Worm (Caenorhabditis elegans) whole organism, young adult: Measurements from ENCODE around the gene cyp-33C3.

ENCODE experiments used
- B0019.2 ChIP-seq: fragments of 200-800 bp; sonication (Bioruptor generic); conservative IDR thresholded peaks from 2 replicates; pipeline ENCODE4 v1.3.6; 2022; ENCODE audit warnings: missing genetic modification reagents, missing genetic modification characterization, missing compliant biosample characterization
- F37B4.10 ChIP-seq: fragments of 200-800 bp; sonication (Bioruptor generic); IDR thresholded peaks from 2 replicates; pipeline ENCODE4 v1.3.6; 2022; ENCODE audit warnings: missing genetic modification characterization, missing compliant biosample characterization
- F49E8.2 ChIP-seq: sonication (generic microtip); optimal IDR thresholded peaks from 3 replicates; lab custom pipeline; 2017; ENCODE audit warnings: missing genetic modification characterization, mild to moderate bottlenecking, missing compliant biosample characterization, antibody characterized with exemption, moderate library complexity; ENCODE audit not compliant: insufficient read depth
- Y79H2A.3 ChIP-seq: fragments of 200-800 bp; sonication (Bioruptor generic); conservative IDR thresholded peaks from 2 replicates; pipeline ENCODE4 v1.3.6; 2022; ENCODE audit warnings: missing genetic modification reagents, missing genetic modification characterization, missing compliant biosample characterization
- ZK185.1 ChIP-seq: sonication (generic microtip); optimal IDR thresholded peaks from 2 replicates; lab custom pipeline; 2016; ENCODE audit warnings: mild to moderate bottlenecking, missing genetic modification characterization, missing compliant biosample characterization; ENCODE audit not compliant: poor library complexity, severe bottlenecking
- aptf-2 ChIP-seq: fragments of 200-800 bp; sonication (Bioruptor generic); conservative IDR thresholded peaks from 2 replicates; pipeline ENCODE4 v1.3.6; 2022; ENCODE audit warnings: missing genetic modification reagents, missing genetic modification characterization, missing compliant biosample characterization
- atf-7 ChIP-seq: sonication (generic microtip); optimal IDR thresholded peaks from 2 replicates; lab custom pipeline; 2017; ENCODE audit warnings: mild to moderate bottlenecking, missing genetic modification characterization, missing compliant biosample characterization
- attf-6 ChIP-seq: fragments of 200-800 bp; sonication (Bioruptor generic); IDR thresholded peaks from 2 replicates; pipeline ENCODE4 v1.3.6; 2022; ENCODE audit warnings: missing genetic modification reagents, missing genetic modification characterization, missing compliant biosample characterization
- ceh-79 ChIP-seq: sonication (generic microtip); optimal IDR thresholded peaks from 2 replicates; lab custom pipeline; 2017; ENCODE audit warnings: mild to moderate bottlenecking, missing genetic modification characterization, missing compliant biosample characterization
- die-1 ChIP-seq: sonication (generic microtip); optimal IDR thresholded peaks from 2 replicates; lab custom pipeline; 2016; ENCODE audit warnings: missing genotype, mild to moderate bottlenecking, missing genetic modification characterization, missing compliant biosample characterization
- dpl-1 ChIP-seq: fragments of 150-350 bp; optimal IDR thresholded peaks from 2 replicates; lab custom pipeline; 2014; ENCODE audit warnings: missing biosample characterization, missing genetic modification reagents, missing genetic modification characterization
- egl-18 ChIP-seq: fragments of 200-800 bp; sonication (Bioruptor generic); IDR thresholded peaks from 2 replicates; pipeline ENCODE4 v1.3.6; 2022; ENCODE audit warnings: missing genetic modification reagents, missing genetic modification characterization, missing compliant biosample characterization
- egrh-3 ChIP-seq: fragments of 200-800 bp; sonication (Bioruptor generic); IDR thresholded peaks from 2 replicates; pipeline ENCODE4 v1.3.6; 2022; ENCODE audit warnings: missing genetic modification reagents, missing genetic modification characterization, missing compliant biosample characterization
- hmg-1.2 ChIP-seq: fragments of 200-800 bp; sonication (Bioruptor generic); IDR thresholded peaks from 2 replicates; pipeline ENCODE4 v1.3.6; 2022; ENCODE audit warnings: missing genetic modification reagents, missing genetic modification characterization, missing compliant biosample characterization
- hmg-20 ChIP-seq: fragments of 200-800 bp; sonication (Bioruptor generic); IDR thresholded peaks from 2 replicates; pipeline ENCODE4 v1.3.6; 2022; ENCODE audit warnings: missing genetic modification reagents, missing genetic modification characterization, missing compliant biosample characterization
- lin-54 ChIP-seq: fragments of 200-800 bp; sonication (Bioruptor generic); optimal IDR thresholded peaks from 2 replicates; lab custom pipeline; 2018; ENCODE audit warnings: mild to moderate bottlenecking, missing genetic modification characterization, missing compliant biosample characterization
- lir-1 ChIP-seq: fragments of 200-800 bp; sonication (Bioruptor generic); conservative IDR thresholded peaks from 2 replicates; pipeline ENCODE4 v1.3.6; 2022; ENCODE audit warnings: missing genetic modification reagents, missing genetic modification characterization, missing compliant biosample characterization
- lsy-27 ChIP-seq: sonication (generic microtip); optimal IDR thresholded peaks from 2 replicates; lab custom pipeline; 2017; ENCODE audit warnings: missing genetic modification characterization, mild to moderate bottlenecking, missing compliant biosample characterization, antibody characterized with exemption, missing genotype, borderline replicate concordance; ENCODE audit not compliant: insufficient read depth
- madf-8 ChIP-seq: fragments of 200-800 bp; sonication (Bioruptor generic); conservative IDR thresholded peaks from 2 replicates; pipeline ENCODE4 v1.3.6; 2022; ENCODE audit warnings: missing genetic modification reagents, missing genetic modification characterization, missing compliant biosample characterization
- nfya-1 ChIP-seq: sonication (generic microtip); optimal IDR thresholded peaks from 2 replicates; lab custom pipeline; 2017; ENCODE audit warnings: antibody characterized with exemption, missing compliant biosample characterization, missing genetic modification characterization, borderline replicate concordance; ENCODE audit not compliant: insufficient read depth
- nfyb-1 ChIP-seq: fragments of 200-800 bp; sonication (Bioruptor generic); IDR thresholded peaks from 2 replicates; pipeline ENCODE4 v1.3.6; 2022; ENCODE audit warnings: missing genetic modification reagents, missing genetic modification characterization, missing compliant biosample characterization
- nhr-80 ChIP-seq: sonication (generic microtip); optimal IDR thresholded peaks from 2 replicates; lab custom pipeline; 2016; ENCODE audit warnings: missing genetic modification characterization, missing compliant biosample characterization
- nhr-90 ChIP-seq: sonication (generic microtip); optimal IDR thresholded peaks from 2 replicates; lab custom pipeline; 2016; ENCODE audit warnings: missing genotype, mild to moderate bottlenecking, missing genetic modification characterization, missing compliant biosample characterization
- pbrm-1 ChIP-seq: fragments of 200-800 bp; sonication (Bioruptor generic); IDR thresholded peaks from 2 replicates; pipeline ENCODE4 v1.3.6; 2022; ENCODE audit warnings: missing genetic modification reagents, missing genetic modification characterization, missing compliant biosample characterization
- snpc-1.1 ChIP-seq: sonication (generic microtip); optimal IDR thresholded peaks from 2 replicates; lab custom pipeline; 2017; ENCODE audit warnings: missing genetic modification characterization, mild to moderate bottlenecking, missing compliant biosample characterization, antibody characterized with exemption, moderate library complexity, missing genotype, missing genetic modification reagents; ENCODE audit not compliant: insufficient read depth
- snpc-1.3 ChIP-seq: sonication (generic microtip); optimal IDR thresholded peaks from 2 replicates; lab custom pipeline; 2017; ENCODE audit warnings: missing genetic modification characterization, mild to moderate bottlenecking, missing compliant biosample characterization, antibody characterized with exemption, moderate library complexity, missing genotype, missing genetic modification reagents; ENCODE audit not compliant: insufficient read depth
- snpc-4 ChIP-seq, 5 experiments: fragments of 150-350 bp in 1 of 5; sonication (generic microtip) in 4 of 5; optimal IDR thresholded peaks; 2 replicates each; lab custom pipeline; 2014 to 2018; ENCODE audit warnings: missing genetic modification characterization in 5 of 5, missing biosample characterization in 3 of 5, antibody characterized with exemption in 2 of 5, mild to moderate bottlenecking in 2 of 5, missing compliant biosample characterization in 2 of 5, missing genotype in 2 of 5, moderate library complexity in 2 of 5, missing genetic modification reagents in 1 of 5
- xnd-1 ChIP-seq: sonication (generic microtip); optimal IDR thresholded peaks from 2 replicates; lab custom pipeline; 2016; ENCODE audit warnings: missing genotype, missing genetic modification reagents, missing genetic modification characterization, missing compliant biosample characterization
- zfh-2 ChIP-seq: fragments of 200-800 bp; sonication (Bioruptor generic); conservative IDR thresholded peaks from 2 replicates; pipeline ENCODE4 v1.3.6; 2022; ENCODE audit warnings: missing genetic modification reagents, missing genetic modification characterization, missing compliant biosample characterization
- zim-3 ChIP-seq: sonication (generic microtip); optimal IDR thresholded peaks from 2 replicates; lab custom pipeline; 2017; ENCODE audit warnings: mild to moderate bottlenecking, missing genetic modification characterization, moderate library complexity, missing compliant biosample characterization
- ztf-22 ChIP-seq: fragments of 200-800 bp; sonication (Bioruptor generic); optimal IDR thresholded peaks from 2 replicates; lab custom pipeline; 2018; ENCODE audit warnings: mild to moderate bottlenecking, missing genetic modification characterization, moderate library complexity, missing compliant biosample characterization

Gene cyp-33C3

DNA sequence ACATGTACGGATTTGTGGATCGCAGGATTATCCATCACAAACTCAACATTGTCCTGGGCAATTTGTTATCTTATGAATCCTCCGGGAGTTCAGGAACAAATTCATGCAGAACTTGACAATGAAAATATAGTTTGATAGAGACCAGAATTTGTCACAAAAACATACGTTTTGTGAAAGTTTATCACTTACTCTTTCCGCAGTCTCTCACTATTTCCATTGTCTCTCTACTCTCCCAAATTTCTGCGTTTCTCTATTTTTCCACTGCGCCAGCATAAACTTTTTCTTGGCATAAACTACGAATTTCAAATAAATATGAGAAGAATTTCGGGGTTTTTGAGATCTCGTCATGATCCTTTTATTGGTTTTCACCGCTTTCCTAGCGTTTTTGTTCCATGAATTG lies at the start of gene cyp-33C3:
cyp-33C3 (plus strand) TSS at position 149 of the 400 bp plus-strand sequence.
- TF ChIP-seq hmg-1.2 (peak; percentile 41; the same call in 1 of the 2 replicates), lsy-27 (tag; lab: Kevin White, UChicago) (no peak), egrh-3 (GFP tag; lab: Robert Waterston, UW) (no peak)

DNA sequence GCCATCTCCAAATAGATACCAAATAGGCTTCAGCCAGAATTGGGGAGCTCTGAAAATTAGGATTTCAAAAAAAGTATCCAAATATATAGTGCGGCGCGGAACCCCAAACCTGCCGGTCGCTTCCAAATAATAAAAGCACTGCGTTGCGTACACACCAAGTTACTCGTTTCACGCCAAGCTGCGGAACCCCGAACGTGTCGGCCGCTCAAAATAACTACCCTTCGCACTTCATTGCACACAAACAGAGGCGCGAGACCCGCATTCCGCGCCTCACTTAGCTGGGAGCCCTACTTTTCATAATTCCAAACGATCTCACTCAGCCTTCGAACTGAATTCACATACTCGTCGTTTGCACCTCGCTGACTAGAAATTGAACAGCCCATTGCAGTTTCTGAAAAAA lies 43.0 kb upstream of the cyp-33C3 start:
- TF ChIP-seq zim-3 (tag; lab: Kevin White, UChicago), result no peak
- TF ChIP-seq nfyb-1 (GFP tag; lab: Robert Waterston, UW), result 0 out of 2 replicates have a peak, but pooled peaks have one; percentile 39
- no peak for TF ChIP-seq snpc-4 (GFP tag; optimal IDR thresholded peaks at IDR 0.05; lab: Kevin White, UChicago)
- peak in 2 of 4 experiments; percentile 81 to 90 for TF ChIP-seq snpc-4 (tag; optimal IDR thresholded peaks at IDR 0.05; lab: Kevin White, UChicago)
- TF ChIP-seq lir-1 (GFP tag; lab: Robert Waterston, UW), result no peak
- TF ChIP-seq xnd-1, result no peak
- TF ChIP-seq zfh-2 (GFP tag; lab: Robert Waterston, UW), result 0 out of 2 replicates have a peak, but pooled peaks have one; percentile 12
- TF ChIP-seq F37B4.10 (GFP tag; lab: Robert Waterston, UW), result 0 out of 2 replicates have a peak, but pooled peaks have one; percentile 72
- TF ChIP-seq snpc-1.1, result peak; percentile 37

DNA sequence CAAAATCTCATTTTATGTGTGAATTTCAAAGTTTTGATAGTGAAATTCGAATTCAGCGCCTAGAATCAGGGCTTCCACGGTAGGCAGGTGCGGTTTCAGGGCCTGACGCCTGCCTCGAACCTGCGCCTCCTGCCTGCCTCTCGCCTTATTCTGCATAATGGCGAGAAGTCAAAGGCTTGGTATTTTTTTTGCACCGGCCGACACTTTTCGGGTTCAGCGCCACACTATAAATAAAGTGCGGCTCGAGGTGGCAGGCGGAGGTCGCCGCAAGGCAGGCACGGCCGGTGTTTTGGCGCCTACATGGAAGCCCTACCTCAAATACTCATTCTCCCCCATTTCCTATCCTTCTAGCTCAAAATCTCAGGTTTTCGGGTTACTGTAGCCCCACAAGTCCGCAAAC lies 42.2 kb upstream of the cyp-33C3 start:
- TF ChIP-seq atf-7 (tag; lab: Kevin White, UChicago), result no peak
- TF ChIP-seq nfya-1, result no peak
- peak; percentile 63 for TF ChIP-seq zfh-2 (GFP tag; lab: Robert Waterston, UW)
- no peak for TF ChIP-seq madf-8

DNA sequence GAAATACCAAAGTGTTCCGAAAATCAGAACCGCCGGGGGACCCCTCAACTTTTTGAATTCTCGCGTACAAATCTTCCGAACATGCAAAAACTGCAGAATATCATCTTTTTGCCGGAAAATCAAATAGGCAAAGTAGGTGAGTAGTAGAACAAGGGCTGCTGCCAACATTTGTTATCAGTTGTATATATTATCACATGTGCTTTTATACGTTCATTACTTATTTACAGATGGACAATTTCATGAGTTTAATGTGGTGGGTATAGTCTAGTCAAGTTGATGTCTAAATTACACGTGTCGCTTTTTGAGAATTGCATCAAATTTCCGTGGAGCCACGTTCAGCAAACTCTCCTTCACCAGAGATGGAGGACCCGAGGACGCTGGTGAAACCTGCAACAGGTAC lies 41.3 kb upstream of the cyp-33C3 start, which contains the start of gene cyp-32B1:
cyp-32B1 (minus strand) TSS at position 176 of the 400 bp plus-strand sequence.
- TF ChIP-seq lsy-27 (tag; lab: Kevin White, UChicago), result no peak
- peak; percentile 24 for TF ChIP-seq nhr-80
- no peak for TF ChIP-seq dpl-1 (GFP tag; lab: Kevin White, UChicago)

DNA sequence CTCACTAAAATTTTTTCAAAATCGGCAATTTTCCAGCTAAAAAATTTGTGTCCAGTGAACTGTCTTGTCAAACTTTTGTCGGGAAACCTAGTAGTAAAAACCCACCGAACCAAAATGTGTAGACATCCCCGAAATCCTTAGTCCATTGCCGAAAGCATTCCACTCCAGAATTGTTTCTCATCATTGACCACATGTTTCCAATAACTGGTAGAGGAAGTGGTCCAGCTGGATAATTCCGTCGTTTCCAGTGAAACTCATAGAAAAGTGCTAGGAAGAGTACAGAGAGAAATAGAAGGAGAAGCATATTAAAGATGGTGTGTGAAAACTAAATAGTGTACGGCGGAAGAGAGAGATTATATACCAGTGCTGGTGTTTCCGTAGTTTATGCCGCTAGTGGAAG lies 38.5 kb upstream of the cyp-33C3 start, which contains the start of gene cyp-33C12:
cyp-33C12 (minus strand) TSS at position 321 of the 400 bp plus-strand sequence.
- TF ChIP-seq egl-18 (GFP tag; lab: Robert Waterston, UW), result no peak
- TF ChIP-seq aptf-2 (GFP tag; lab: Robert Waterston, UW), result no peak
- TF ChIP-seq pbrm-1 (GFP tag; lab: Robert Waterston, UW), result no peak
- TF ChIP-seq atf-7 (tag; lab: Kevin White, UChicago), result no peak
- no peak for TF ChIP-seq lin-54 (GFP tag; lab: Kevin White, UChicago)
- no peak for TF ChIP-seq nhr-90
- TF ChIP-seq F49E8.2, result no peak
- TF ChIP-seq die-1, result no peak
- no peak for TF ChIP-seq attf-6 (GFP tag; lab: Robert Waterston, UW)
- TF ChIP-seq Y79H2A.3 (GFP tag; lab: Robert Waterston, UW), result no peak
- TF ChIP-seq ZK185.1, result no peak
- no peak for TF ChIP-seq ceh-79 (tag; lab: Kevin White, UChicago)
- no peak for TF ChIP-seq hmg-1.2
- no peak for TF ChIP-seq hmg-20 (GFP tag; lab: Robert Waterston, UW)
- TF ChIP-seq ztf-22 (GFP tag; lab: Kevin White, UChicago), result no peak
- no peak for TF ChIP-seq B0019.2 (GFP tag; lab: Robert Waterston, UW)
- no peak for TF ChIP-seq snpc-1.3
